Worm (Caenorhabditis elegans): ENCODE results near the gene chil-17.

DNA sequence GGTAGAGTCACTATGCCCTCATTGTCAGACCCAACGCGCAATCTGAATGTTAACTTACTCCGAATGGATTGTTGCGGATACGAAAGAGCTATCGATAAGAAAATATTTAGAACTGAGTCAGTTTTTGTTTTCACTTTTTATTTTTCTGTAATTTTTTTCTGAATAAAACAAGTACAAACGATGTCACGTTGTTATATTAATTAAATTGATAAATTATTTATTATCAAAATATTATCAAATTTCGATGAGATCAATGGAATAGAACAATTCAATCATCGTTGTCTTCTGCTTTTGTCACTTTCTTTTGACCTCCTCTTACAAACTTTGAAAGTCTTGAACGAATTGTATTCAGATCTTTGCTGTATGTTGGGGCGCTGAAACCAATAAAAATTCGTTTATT lies 32.9 kb downstream of the chil-17 start, which contains the start of gene mpz-6:
- TF ChIP-seq nfya-1 (tag; optimal IDR thresholded peaks at IDR 0.05) (no peak), ceh-31 (tag; optimal IDR thresholded peaks at IDR 0.05) (no peak), ztf-16 (tag; optimal IDR thresholded peaks at IDR 0.05) (no peak), pag-3 (tag; optimal IDR thresholded peaks at IDR 0.05; ENCODE audit: borderline replicate concordance) (no peak), fax-1 (tag; optimal IDR thresholded peaks at IDR 0.05) (no peak), ceh-22 (tag; optimal IDR thresholded peaks at IDR 0.05) (no peak), syd-9 (tag; optimal IDR thresholded peaks at IDR 0.05) (no peak), ceh-30 (tag; optimal IDR thresholded peaks at IDR 0.05) (no peak), hlh-8 (tag; optimal IDR thresholded peaks at IDR 0.05) (no peak), sox-4 (tag; optimal IDR thresholded peaks at IDR 0.05) (no peak), nhr-11 (tag; optimal IDR thresholded peaks at IDR 0.05) (no peak)

Data from whole organism, late embryonic.